Worm (Caenorhabditis elegans) whole organism, late embryonic: ENCODE measurements around the gene clp-9.

Source experiments
- C08G9.2 ChIP-seq: sonication (generic microtip); optimal IDR thresholded peaks from 2 replicates; lab custom pipeline; 2016; ENCODE audit warnings: mild to moderate bottlenecking, missing genetic modification characterization, moderate library complexity, missing compliant biosample characterization
- F13H6.1 ChIP-seq: sonication (generic microtip); optimal IDR thresholded peaks from 2 replicates; lab custom pipeline; 2016; ENCODE audit warnings: missing genetic modification characterization, missing compliant biosample characterization
- K02D7.2 ChIP-seq: sonication (generic microtip); optimal IDR thresholded peaks from 2 replicates; lab custom pipeline; 2017; ENCODE audit warnings: mild to moderate bottlenecking, missing genetic modification characterization, missing compliant biosample characterization
- K09A11.1 ChIP-seq: sonication (generic microtip); optimal IDR thresholded peaks from 2 replicates; lab custom pipeline; 2017; ENCODE audit warnings: antibody characterized with exemption, mild to moderate bottlenecking, missing genetic modification characterization, missing compliant biosample characterization; ENCODE audit not compliant: insufficient read depth
- ahr-1 ChIP-seq: sonication (generic microtip); optimal IDR thresholded peaks from 2 replicates; lab custom pipeline; 2016; ENCODE audit warnings: missing genetic modification characterization, missing compliant biosample characterization
- ama-1 ChIP-seq: fragments of 150-350 bp; optimal IDR thresholded peaks from 2 replicates; lab custom pipeline; 2014
- ceh-14 ChIP-seq: sonication (generic microtip); optimal IDR thresholded peaks from 2 replicates; lab custom pipeline; 2016; ENCODE audit warnings: missing genotype, missing genetic modification characterization, missing compliant biosample characterization
- ceh-22 ChIP-seq: sonication (generic microtip); optimal IDR thresholded peaks from 2 replicates; lab custom pipeline; 2017; ENCODE audit warnings: missing biosample characterization, missing genetic modification characterization
- ceh-30 ChIP-seq: fragments of 150-350 bp; optimal IDR thresholded peaks from 2 replicates; lab custom pipeline; 2014; ENCODE audit warnings: missing biosample characterization, missing genetic modification characterization
- ceh-6 ChIP-seq: fragments of 200-800 bp; sonication (Bioruptor generic); optimal IDR thresholded peaks from 2 replicates; lab custom pipeline; 2018; ENCODE audit warnings: mild to moderate bottlenecking, missing genetic modification characterization, missing compliant biosample characterization
- ceh-9 ChIP-seq: sonication (generic microtip); optimal IDR thresholded peaks from 2 replicates; lab custom pipeline; 2016; ENCODE audit warnings: mild to moderate bottlenecking, missing genetic modification characterization, inconsistent platforms, missing compliant biosample characterization
- dve-1 ChIP-seq: sonication (generic microtip); optimal IDR thresholded peaks from 2 replicates; lab custom pipeline; 2017; ENCODE audit warnings: antibody characterized with exemption, mild to moderate bottlenecking, missing genetic modification characterization, missing compliant biosample characterization
- elt-4 ChIP-seq: sonication (generic microtip); optimal IDR thresholded peaks from 2 replicates; lab custom pipeline; 2016; ENCODE audit warnings: missing genetic modification characterization, missing compliant biosample characterization
- eyg-1 ChIP-seq: sonication (generic microtip); optimal IDR thresholded peaks from 2 replicates; lab custom pipeline; 2016; ENCODE audit warnings: missing genotype, missing genetic modification characterization, missing compliant biosample characterization
- fkh-6 ChIP-seq: sonication (generic microtip); optimal IDR thresholded peaks from 2 replicates; lab custom pipeline; 2016; ENCODE audit warnings: missing genetic modification characterization, missing compliant biosample characterization
- gmeb-2 ChIP-seq: sonication (generic microtip); optimal IDR thresholded peaks from 2 replicates; lab custom pipeline; 2016; ENCODE audit warnings: missing genetic modification characterization, inconsistent platforms, missing compliant biosample characterization
- hlh-13 ChIP-seq: fragments of 200-800 bp; sonication (Bioruptor generic); optimal IDR thresholded peaks from 2 replicates; lab custom pipeline; 2018; ENCODE audit warnings: mild to moderate bottlenecking, missing genetic modification characterization, missing compliant biosample characterization
- hlh-15 ChIP-seq: sonication (generic microtip); optimal IDR thresholded peaks from 2 replicates; lab custom pipeline; 2016; ENCODE audit warnings: missing genetic modification characterization, missing compliant biosample characterization
- hlh-30 ChIP-seq: sonication (generic microtip); optimal IDR thresholded peaks from 2 replicates; lab custom pipeline; 2017; ENCODE audit warnings: antibody characterized with exemption, missing genetic modification characterization, missing compliant biosample characterization; ENCODE audit not compliant: insufficient read depth
- hlh-8 ChIP-seq: sonication (generic microtip); optimal IDR thresholded peaks from 2 replicates; lab custom pipeline; 2016; ENCODE audit warnings: missing genotype, missing genetic modification characterization, missing compliant biosample characterization
- mec-3 ChIP-seq: sonication (generic microtip); optimal IDR thresholded peaks from 2 replicates; lab custom pipeline; 2016; ENCODE audit warnings: borderline replicate concordance, missing genetic modification characterization, missing compliant biosample characterization
- nhr-11 ChIP-seq: fragments of 150-350 bp; optimal IDR thresholded peaks from 2 replicates; lab custom pipeline; 2014; ENCODE audit warnings: missing biosample characterization, missing genetic modification characterization
- odd-2 ChIP-seq: sonication (generic microtip); optimal IDR thresholded peaks from 2 replicates; lab custom pipeline; 2017; ENCODE audit warnings: antibody characterized with exemption, mild to moderate bottlenecking, missing genetic modification characterization, missing compliant biosample characterization
- pag-3 ChIP-seq: sonication (generic microtip); optimal IDR thresholded peaks from 2 replicates; lab custom pipeline; 2016; ENCODE audit warnings: missing compliant biosample characterization, missing genetic modification characterization, borderline replicate concordance
- pat-9 ChIP-seq: fragments of 200-800 bp; sonication (Bioruptor generic); optimal IDR thresholded peaks from 2 replicates; lab custom pipeline; 2018; ENCODE audit warnings: mild to moderate bottlenecking, missing genetic modification characterization, moderate library complexity, missing compliant biosample characterization
- pax-1 ChIP-seq: fragments of 150-350 bp; optimal IDR thresholded peaks from 2 replicates; lab custom pipeline; 2014; ENCODE audit warnings: missing biosample characterization, missing genetic modification characterization
- pha-2 ChIP-seq: sonication (generic microtip); optimal IDR thresholded peaks from 2 replicates; lab custom pipeline; 2017; ENCODE audit warnings: mild to moderate bottlenecking, missing genetic modification characterization, missing compliant biosample characterization
- pha-4 ChIP-seq: fragments of 150-350 bp; optimal IDR thresholded peaks from 2 replicates; lab custom pipeline; 2018; ENCODE audit warnings: missing biosample characterization, missing genetic modification reagents, missing genetic modification characterization
- pqm-1 ChIP-seq: sonication (generic microtip); optimal IDR thresholded peaks from 2 replicates; lab custom pipeline; 2016; ENCODE audit warnings: missing genetic modification characterization, missing compliant biosample characterization
- pros-1 ChIP-seq: fragments of 150-350 bp; optimal IDR thresholded peaks from 2 replicates; lab custom pipeline; 2014; ENCODE audit warnings: missing biosample characterization, missing genetic modification reagents, missing genetic modification characterization
- sdc-2 ChIP-seq: sonication (generic microtip); optimal IDR thresholded peaks from 2 replicates; lab custom pipeline; 2016; ENCODE audit warnings: missing genotype, missing genetic modification characterization, missing compliant biosample characterization
- sox-4 ChIP-seq: sonication (generic microtip); optimal IDR thresholded peaks from 2 replicates; lab custom pipeline; 2017; ENCODE audit warnings: mild to moderate bottlenecking, missing genetic modification characterization, inconsistent platforms, missing compliant biosample characterization
- syd-9 ChIP-seq: sonication (generic microtip); optimal IDR thresholded peaks from 2 replicates; lab custom pipeline; 2016; ENCODE audit warnings: mild to moderate bottlenecking, missing genetic modification characterization, moderate library complexity, missing compliant biosample characterization
- tbx-7 ChIP-seq: sonication (generic microtip); optimal IDR thresholded peaks from 2 replicates; lab custom pipeline; 2016; ENCODE audit warnings: missing genotype, missing genetic modification characterization, missing compliant biosample characterization
- unc-3 ChIP-seq, 2 experiments: fragments of 200-800 bp in 1 of 2; sonication (Bioruptor generic) in 1 of 2; sonication (generic microtip) in 1 of 2; conservative IDR thresholded peaks in 1 of 2; optimal IDR thresholded peaks in 1 of 2; 2 replicates each; pipeline versions ENCODE4 v1.3.6 to Lab custom; 2016 to 2022; ENCODE audit warnings: missing compliant biosample characterization in 2 of 2, missing genetic modification characterization in 2 of 2, missing genetic modification reagents in 1 of 2
- unc-42 ChIP-seq: sonication (generic microtip); optimal IDR thresholded peaks from 2 replicates; lab custom pipeline; 2016; ENCODE audit warnings: missing genotype, missing genetic modification characterization, missing compliant biosample characterization
- zip-5 ChIP-seq: sonication (generic microtip); optimal IDR thresholded peaks from 2 replicates; lab custom pipeline; 2016; ENCODE audit warnings: missing genetic modification characterization, missing compliant biosample characterization

clp-9 gene

DNA sequence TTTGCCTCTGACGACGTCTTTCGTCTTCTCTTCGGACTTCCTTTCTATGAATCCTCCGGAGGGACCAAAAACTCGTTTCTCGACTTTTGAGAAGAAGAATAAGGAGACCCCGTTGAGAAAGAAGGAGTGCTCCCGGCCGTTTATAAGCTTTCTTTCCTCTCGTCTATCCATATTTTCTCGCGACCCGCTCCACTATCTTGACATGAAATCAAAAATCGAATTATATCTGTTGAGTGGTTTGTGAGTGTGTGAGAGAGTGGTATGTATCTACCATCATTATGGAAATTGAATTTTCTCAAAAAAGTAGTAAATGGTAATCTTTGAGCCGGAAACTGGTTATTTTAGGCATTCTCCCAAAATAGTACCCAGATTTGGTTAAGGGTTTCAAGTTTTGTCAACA is 25.4 kb upstream of the clp-9 start:
- peak; percentile 90 for TF ChIP-seq unc-42 (tag; lab: Kevin White, UChicago)
- TF ChIP-seq K09A11.1 (tag; lab: Kevin White, UChicago) = no peak

- TF ChIP-seq unc-42 (tag; lab: Kevin White, UChicago) (no peak), mec-3 (tag; lab: Kevin White, UChicago) (no peak), pax-1 (no peak), dve-1 (tag; lab: Kevin White, UChicago) (no peak), eyg-1 (tag; lab: Kevin White, UChicago) (no peak), ceh-30 (tag; lab: Kevin White, UChicago) (no peak), ceh-22 (no peak), unc-3 (GFP tag; conservative IDR thresholded peaks at IDR 0.05; lab: Robert Waterston, UW) (no peak), unc-3 (tag; optimal IDR thresholded peaks at IDR 0.05; lab: Kevin White, UChicago) (no peak), ahr-1 (tag; lab: Kevin White, UChicago) (no peak), ama-1 (lab: Kevin White, UChicago) (no peak)
These were observed 23.9 kb upstream of the clp-9 start for ce11 chrV:9909624-9910023.

DNA sequence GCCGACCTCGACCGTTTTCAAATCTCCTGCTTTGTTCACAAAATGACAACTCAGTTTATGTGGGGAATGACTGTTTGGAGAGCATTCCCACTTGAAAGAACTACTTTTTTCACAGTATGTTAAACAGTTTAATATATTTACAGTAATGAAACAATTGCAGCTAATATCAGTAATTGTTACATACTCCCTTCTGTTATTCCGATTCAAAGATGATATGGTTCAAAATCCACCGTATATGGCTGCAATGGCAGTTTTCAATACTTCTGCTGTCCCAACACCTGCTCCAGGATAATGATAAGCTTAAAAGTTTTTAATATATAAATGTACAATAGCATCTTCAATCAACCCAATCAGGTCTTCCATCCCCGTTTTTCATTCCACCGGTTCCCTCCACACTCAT is 21.4 kb upstream of the clp-9 start:
- no peak for TF ChIP-seq hlh-8 (tag; lab: Kevin White, UChicago)
- no peak for TF ChIP-seq syd-9
- no peak for TF ChIP-seq pat-9 (tag; lab: Kevin White, UChicago)
- TF ChIP-seq gmeb-2 (tag; lab: Kevin White, UChicago) = no peak
- no peak for TF ChIP-seq odd-2 (tag; lab: Kevin White, UChicago)
- no peak for TF ChIP-seq sox-4
- TF ChIP-seq zip-5 (tag; lab: Kevin White, UChicago) = no peak
- TF ChIP-seq fkh-6 (tag; lab: Kevin White, UChicago) = no peak
- TF ChIP-seq sdc-2 = no peak
- TF ChIP-seq hlh-15 = no peak
- TF ChIP-seq pax-1 = no peak
- TF ChIP-seq hlh-30 = no peak
- no peak for TF ChIP-seq pha-2 (tag; lab: Kevin White, UChicago)
- no peak for TF ChIP-seq ahr-1 (tag; lab: Kevin White, UChicago)

ce11 chrV:9906115-9906514 is 20.3 kb upstream of the clp-9 start, which contains the start of gene fipr-11:
Gene fipr-11 (minus strand): TSS chrV:9906215.
- TF ChIP-seq dve-1 (tag; lab: Kevin White, UChicago) (no peak), elt-4 (no peak), sdc-2 (no peak), hlh-13 (GFP tag; lab: Kevin White, UChicago) (no peak), ceh-30 (tag; lab: Kevin White, UChicago) (no peak), nhr-11 (tag; lab: Kevin White, UChicago) (no peak), C08G9.2 (no peak), pat-9 (tag; lab: Kevin White, UChicago) (no peak), ceh-6 (GFP tag; lab: Kevin White, UChicago) (no peak), pqm-1 (tag; lab: Kevin White, UChicago) (no peak), gmeb-2 (tag; lab: Kevin White, UChicago) (no peak), pros-1 (tag; lab: Kevin White, UChicago) (no peak), ceh-14 (tag; lab: Kevin White, UChicago) (no peak)

DNA sequence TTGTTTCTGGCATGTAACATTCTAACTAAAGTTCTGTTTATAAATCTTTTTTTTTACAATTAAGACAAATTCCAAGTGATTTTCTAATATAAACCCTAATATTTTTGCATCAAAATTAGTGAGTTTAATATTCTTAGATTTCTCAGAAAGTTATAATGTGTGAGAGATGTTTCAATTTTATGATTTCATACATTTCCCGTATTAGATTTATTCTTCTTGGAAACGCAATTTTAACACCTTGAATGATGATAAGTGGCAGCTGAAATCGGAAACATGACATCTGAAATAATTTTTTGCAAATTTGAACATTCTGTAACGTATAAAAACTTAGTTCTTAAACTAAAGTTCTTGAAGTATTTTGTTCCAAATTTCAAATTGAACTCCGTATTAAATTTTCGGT is 15.4 kb upstream of the clp-9 start:
- TF ChIP-seq pha-4 (no peak), F13H6.1 (no peak), pag-3 (tag; lab: Kevin White, UChicago) (no peak), ceh-9 (tag; lab: Kevin White, UChicago) (no peak), zip-5 (tag; lab: Kevin White, UChicago) (no peak), tbx-7 (tag; lab: Kevin White, UChicago) (no peak), K02D7.2 (tag; lab: Kevin White, UChicago) (no peak), dve-1 (tag; lab: Kevin White, UChicago) (no peak), hlh-30 (no peak)
